Worm (Caenorhabditis elegans) whole organism, L2 larva: ENCODE measurements around the gene chca-1.

Experiments used
- aly-2 ChIP-seq: fragments of 150-350 bp; optimal IDR thresholded peaks from 2 replicates; lab custom pipeline; 2014; ENCODE audit warnings: missing biosample characterization, missing genetic modification characterization
- blmp-1 ChIP-seq: sonication (generic microtip); optimal IDR thresholded peaks from 2 replicates; lab custom pipeline; 2017; ENCODE audit warnings: missing genetic modification characterization, mild to moderate bottlenecking, missing compliant biosample characterization, antibody characterized with exemption, moderate library complexity; ENCODE audit not compliant: insufficient read depth
- ceh-82 ChIP-seq: fragments of 150-350 bp; optimal IDR thresholded peaks from 2 replicates; lab custom pipeline; 2014; ENCODE audit warnings: missing biosample characterization, missing genetic modification characterization
- elt-1 ChIP-seq: fragments of 150-350 bp; optimal IDR thresholded peaks from 2 replicates; lab custom pipeline; 2014; ENCODE audit warnings: missing biosample characterization, missing genetic modification characterization
- lin-11 ChIP-seq: fragments of 150-350 bp; sonication (generic microtip); optimal IDR thresholded peaks from 2 replicates; lab custom pipeline; 2014; ENCODE audit warnings: missing biosample characterization, missing genetic modification characterization, inconsistent platforms, mixed read lengths
- lin-13 ChIP-seq: fragments of 150-350 bp; optimal IDR thresholded peaks from 2 replicates; lab custom pipeline; 2014; ENCODE audit warnings: missing biosample characterization, missing genetic modification reagents, missing genetic modification characterization
- nhr-12 ChIP-seq: fragments of 150-350 bp; optimal IDR thresholded peaks from 2 replicates; lab custom pipeline; 2014; ENCODE audit warnings: missing biosample characterization, missing genetic modification characterization
- nhr-237 ChIP-seq: fragments of 150-350 bp; optimal IDR thresholded peaks from 2 replicates; lab custom pipeline; 2014; ENCODE audit warnings: missing biosample characterization, missing genetic modification characterization

- TF ChIP-seq lin-13 (GFP tag; lab: Kevin White, UChicago) (no peak), nhr-237 (tag; lab: Kevin White, UChicago) (no peak), elt-1 (tag; lab: Kevin White, UChicago) (no peak), blmp-1 (no peak), nhr-12 (tag; lab: Kevin White, UChicago) (no peak), ceh-82 (tag; lab: Kevin White, UChicago) (no peak), lin-11 (no peak), aly-2 (tag; lab: Kevin White, UChicago) (no peak)
Observed at ce11 chrIV:9601595-9601994, 49.6 kb upstream of the chca-1 start, which contains the start of gene aat-1.
